Worm (Caenorhabditis elegans): Measurements from ENCODE around the gene F25B5.6.

F25B5.6 gene

DNA sequence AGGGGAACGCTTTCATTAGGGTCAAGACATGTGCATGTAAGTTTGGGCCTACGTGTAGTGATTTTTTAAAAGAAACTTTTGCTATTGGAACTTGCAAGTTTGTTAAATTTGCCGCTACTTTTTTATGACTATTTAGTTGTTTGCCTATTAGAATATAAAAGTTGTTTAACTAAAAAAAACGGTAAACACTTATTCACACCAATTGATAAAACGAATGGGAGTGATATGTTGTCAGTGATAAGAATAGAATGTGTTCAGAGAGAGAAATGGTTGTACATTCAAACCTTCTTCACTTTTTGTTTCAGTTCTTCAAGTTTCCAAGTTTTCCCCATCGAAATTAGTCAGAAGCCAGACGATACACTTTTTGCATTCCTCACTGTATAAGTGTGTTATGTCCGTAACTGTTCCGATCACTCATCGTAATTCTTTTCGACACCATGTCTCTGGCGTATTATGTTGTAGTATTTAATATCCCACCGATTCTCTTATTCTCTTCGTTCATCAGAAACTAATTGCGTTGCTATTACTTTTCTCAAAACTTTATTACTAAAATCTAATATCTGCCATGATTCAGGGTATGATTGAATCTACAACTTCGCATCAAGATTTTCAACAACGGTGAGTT is 17.4 kb upstream of the F25B5.6 start, which contains the start of gene dct-6:
TSS of gene dct-6 (plus strand) at position 575 of the 625 bp plus-strand sequence.
- TF ChIP-seq elt-2 (tag; optimal IDR thresholded peaks at IDR 0.05) (peak; percentile 66), zag-1 (tag; optimal IDR thresholded peaks at IDR 0.05) (no peak), pqm-1 (tag; optimal IDR thresholded peaks at IDR 0.05) (peak; percentile 80), pha-4 (tag; optimal IDR thresholded peaks at IDR 0.05) (peak; percentile 47)

DNA sequence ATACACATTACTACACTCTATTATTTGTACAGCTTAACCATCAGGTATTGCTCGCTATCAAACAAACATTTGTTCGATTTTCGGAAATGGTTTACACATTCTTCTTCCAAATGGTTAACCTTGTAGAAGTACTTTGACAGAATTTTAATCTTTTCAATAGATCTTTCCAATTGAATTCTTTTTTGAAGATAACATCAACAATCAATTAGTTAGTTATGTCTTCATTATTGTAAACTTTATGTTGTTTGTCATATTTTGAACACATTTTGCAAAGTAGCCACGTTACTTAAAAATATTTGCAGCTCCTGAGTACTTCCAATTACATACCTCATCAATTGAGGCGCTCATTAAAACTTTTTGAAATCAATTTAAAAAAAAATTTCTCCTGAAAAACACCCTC is 16.8 kb upstream of the F25B5.6 start:
- TF ChIP-seq pha-4 (tag; optimal IDR thresholded peaks at IDR 0.05) (peak; percentile 10), pqm-1 (tag; optimal IDR thresholded peaks at IDR 0.05) (no peak), zag-1 (tag; optimal IDR thresholded peaks at IDR 0.05) (no peak), elt-1 (tag; optimal IDR thresholded peaks at IDR 0.05) (peak; percentile 75)

DNA sequence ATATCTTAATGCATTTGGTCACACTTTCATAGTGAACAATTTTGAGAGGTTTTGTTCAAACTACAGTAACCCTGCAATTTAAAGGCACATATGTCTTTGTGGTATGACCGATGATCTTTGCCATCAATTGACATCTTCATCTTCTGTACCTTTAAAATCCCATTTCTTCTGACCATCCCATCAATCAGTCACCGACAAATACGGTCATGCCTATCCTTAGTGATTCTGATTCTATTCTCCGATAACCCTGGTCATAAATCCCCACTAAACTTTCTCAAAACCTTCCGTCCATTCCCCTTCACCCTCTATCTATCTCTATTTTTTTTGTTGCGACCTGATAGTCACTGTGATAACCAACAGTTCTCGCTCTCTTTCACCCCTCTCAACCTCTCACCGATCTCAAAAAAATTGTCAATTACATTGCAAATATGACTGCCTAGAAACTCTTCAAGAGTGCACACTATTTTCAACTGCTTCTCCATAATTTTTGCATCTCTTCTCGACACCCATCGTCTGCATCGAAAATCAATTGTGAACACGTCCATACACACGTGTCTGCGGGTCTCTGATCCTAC is 15.6 kb upstream of the F25B5.6 start:
- TF ChIP-seq unc-62 (GFP tag; optimal IDR thresholded peaks at IDR 0.05) (no peak), nhr-12 (tag; optimal IDR thresholded peaks at IDR 0.05) (no peak), nfya-1 (tag; optimal IDR thresholded peaks at IDR 0.05; ENCODE audit: insufficient read depth) (no peak), pha-4 (tag; optimal IDR thresholded peaks at IDR 0.05) (peak; percentile 49), snpc-4 (tag; optimal IDR thresholded peaks at IDR 0.05) (no peak), elt-3 (tag; optimal IDR thresholded peaks at IDR 0.05) (peak in 1 of 3 experiments; percentile 11), elt-2 (tag; optimal IDR thresholded peaks at IDR 0.05) (peak; percentile 54), R02D3.7 (tag; optimal IDR thresholded peaks at IDR 0.05) (no peak), daf-12 (tag; optimal IDR thresholded peaks at IDR 0.05) (no peak), fkh-10 (GFP tag; optimal IDR thresholded peaks at IDR 0.05) (no peak), nhr-76 (tag; optimal IDR thresholded peaks at IDR 0.05) (no peak), fkh-2 (tag; optimal IDR thresholded peaks at IDR 0.05) (no peak), jun-1 (tag; optimal IDR thresholded peaks at IDR 0.05) (no peak), ceh-16 (tag; optimal IDR thresholded peaks at IDR 0.05) (no peak), aly-2 (tag; optimal IDR thresholded peaks at IDR 0.05) (no peak)

DNA sequence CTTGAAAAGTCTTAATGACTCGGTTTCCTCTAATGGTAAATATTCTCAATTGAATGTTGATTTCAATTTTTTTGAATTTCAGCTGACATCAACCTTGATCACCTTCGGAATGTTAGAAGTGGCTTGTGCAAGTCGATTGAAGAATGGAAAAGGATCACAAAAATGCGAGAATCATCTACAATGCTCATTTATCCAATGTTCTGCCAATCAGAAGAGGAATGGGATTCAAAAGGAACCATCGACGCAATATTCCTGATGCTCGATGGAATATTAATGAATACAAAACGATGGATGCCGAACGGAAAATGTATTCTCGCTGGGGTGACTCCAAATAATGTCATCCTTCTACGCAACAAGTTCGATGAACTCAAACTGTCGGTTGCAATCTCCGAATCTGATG is 13.0 kb upstream of the F25B5.6 start:
- TF ChIP-seq eor-1 (tag; optimal IDR thresholded peaks at IDR 0.05) (no peak), nhr-237 (tag; optimal IDR thresholded peaks at IDR 0.05) (no peak), mml-1 (tag; optimal IDR thresholded peaks at IDR 0.05) (no peak), pha-4 (tag; optimal IDR thresholded peaks at IDR 0.05) (no peak), jun-1 (tag; optimal IDR thresholded peaks at IDR 0.05) (no peak), hmg-11 (tag; optimal IDR thresholded peaks at IDR 0.05) (no peak), ceh-28 (tag; optimal IDR thresholded peaks at IDR 0.05) (no peak)

DNA sequence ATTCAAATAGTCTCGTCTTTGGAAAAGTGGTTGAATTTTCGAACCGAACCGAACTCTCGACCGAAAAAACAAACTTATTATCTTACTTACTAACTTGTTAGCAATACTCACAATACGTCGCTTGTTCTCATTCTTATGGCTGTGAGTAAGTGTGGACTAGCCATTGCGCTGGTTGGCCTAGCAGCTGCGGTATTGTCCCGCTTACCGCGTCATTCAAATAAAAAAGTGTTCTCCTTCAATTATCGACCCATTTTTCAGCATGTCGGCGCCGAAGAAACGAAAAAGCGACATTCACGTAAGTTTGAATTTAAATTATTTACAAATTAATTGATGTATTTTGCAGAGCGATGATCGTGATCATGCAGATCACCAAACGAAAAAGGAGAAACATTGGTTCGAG is 10.5 kb upstream of the F25B5.6 start:
- TF ChIP-seq elt-2 (tag; optimal IDR thresholded peaks at IDR 0.05) (no peak), pha-4 (tag; optimal IDR thresholded peaks at IDR 0.05) (peak; percentile 39)

DNA sequence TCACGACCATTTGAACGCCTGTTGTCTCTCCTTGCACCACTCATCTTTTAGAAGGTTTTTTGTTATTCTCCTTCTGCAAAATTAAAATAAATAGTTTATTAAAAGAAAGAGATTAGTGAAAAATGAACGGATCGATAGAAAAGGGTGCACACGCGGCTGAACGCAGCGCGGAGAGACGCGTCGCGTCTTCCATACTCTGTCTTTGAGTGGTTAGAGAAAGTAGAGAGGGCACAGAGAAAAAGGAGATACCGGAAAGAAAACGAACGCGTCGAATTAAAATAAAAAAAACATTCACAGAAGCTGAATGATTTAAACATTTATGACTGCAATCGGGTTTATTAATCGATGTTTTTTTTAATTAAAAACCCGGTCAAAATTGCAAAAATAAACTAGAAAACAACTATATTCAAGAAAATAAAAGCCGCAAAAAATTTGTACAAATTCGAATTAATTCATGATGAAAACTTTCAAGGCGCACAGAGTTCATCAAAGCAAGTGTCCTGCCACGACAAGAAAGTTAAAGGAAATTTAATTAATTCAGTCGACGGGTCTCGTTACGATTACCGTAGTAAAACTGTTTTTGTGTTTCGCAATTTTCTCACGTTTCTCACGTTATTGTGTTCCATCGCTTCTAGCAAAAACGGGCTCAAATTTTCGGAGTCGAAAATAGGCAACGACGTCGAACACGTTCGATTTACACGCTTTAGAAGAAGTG is 9.8 kb upstream of the F25B5.6 start, which contains the start of the genes nono-1 and nop-1:
TSS of gene nono-1 (minus strand) at position 75 of the 715 bp plus-strand sequence.
TSS of gene nop-1 (plus strand) at position 551 of the 715 bp plus-strand sequence.
- TF ChIP-seq lin-15B (tag; optimal IDR thresholded peaks at IDR 0.05) = no peak
- no peak for TF ChIP-seq tbx-2 (tag; optimal IDR thresholded peaks at IDR 0.05)
- TF ChIP-seq snpc-4 (tag; optimal IDR thresholded peaks at IDR 0.05) = peak; percentile 36
- peak; percentile 84 for TF ChIP-seq nfya-1 (tag; optimal IDR thresholded peaks at IDR 0.05; ENCODE audit: insufficient read depth)
- peak; percentile 1 for TF ChIP-seq hmg-11 (tag; optimal IDR thresholded peaks at IDR 0.05)

DNA sequence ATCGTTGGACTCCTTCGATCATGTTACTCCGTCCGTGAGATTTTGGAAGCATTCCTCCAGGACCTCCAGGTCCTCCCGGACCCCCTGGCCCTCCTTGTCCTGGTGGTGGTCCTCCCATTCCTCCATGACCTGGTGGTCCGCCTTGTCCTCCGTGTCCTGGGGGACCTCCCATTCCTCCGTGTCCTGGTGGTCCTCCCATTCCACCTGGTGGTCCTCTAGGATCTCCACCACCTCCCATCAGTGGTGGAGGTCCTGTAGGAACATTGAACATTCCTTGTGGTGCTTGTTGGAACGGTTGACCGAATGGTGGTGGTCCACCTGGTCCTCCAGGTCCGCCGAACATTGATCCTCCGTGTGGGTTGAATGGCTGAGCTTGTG is 5.4 kb upstream of the F25B5.6 start:
- TF ChIP-seq pha-4 (tag; optimal IDR thresholded peaks at IDR 0.05) (no peak), ceh-16 (tag; optimal IDR thresholded peaks at IDR 0.05) (no peak), lsy-12 (tag; optimal IDR thresholded peaks at IDR 0.05) (no peak), nhr-12 (tag; optimal IDR thresholded peaks at IDR 0.05) (no peak), lin-15B (tag; optimal IDR thresholded peaks at IDR 0.05) (no peak)

All from whole organism, L3 larva.